Fruit fly (Drosophila melanogaster): ENCODE measurements around the gene mip130.

mip130 gene

DNA sequence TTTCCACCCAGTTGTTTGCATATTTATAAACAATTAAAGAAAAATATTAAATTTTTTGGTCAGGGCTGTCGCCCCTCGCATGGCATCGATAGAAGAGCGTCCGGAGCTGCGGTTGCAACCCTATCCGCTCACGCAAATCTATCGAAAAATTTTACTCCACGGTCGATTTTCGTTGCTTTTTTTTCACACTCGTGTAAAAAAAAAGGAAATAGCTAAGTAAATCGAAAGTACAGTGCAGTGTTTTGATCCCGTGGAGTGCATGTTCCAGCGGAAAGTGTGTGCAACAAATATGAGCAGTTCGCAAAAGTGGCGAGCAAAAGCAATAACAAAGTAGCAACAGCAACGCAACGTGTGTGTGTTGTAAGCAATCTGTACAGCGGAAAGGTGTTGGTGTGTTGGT is 718 bp downstream of the mip130 start, which contains the start of the genes Edem1 and Rbcn-3B (continued):
- no peak for TF ChIP-seq CTCF (GFP tag; optimal IDR thresholded peaks at IDR 0.05)
- no peak for TF ChIP-seq CG11398 (GFP tag; optimal IDR thresholded peaks at IDR 0.05)
- peak; percentile 34; the same call in 2 of the 3 replicates for TF ChIP-seq CG34224 (GFP tag; IDR thresholded peaks at IDR 0.05; ENCODE audit: partially characterized antibody)
- TF ChIP-seq bowl (GFP tag; IDR thresholded peaks at IDR 0.05), result no peak
- peak; percentile 16 for TF ChIP-seq lab (GFP tag; optimal IDR thresholded peaks at IDR 0.05)
- TF ChIP-seq Mad (GFP tag; optimal IDR thresholded peaks at IDR 0.05), result no peak
- no peak for TF ChIP-seq Hsf (GFP tag; optimal IDR thresholded peaks at IDR 0.05)
- no peak for TF ChIP-seq gfzf (GFP tag; optimal IDR thresholded peaks at IDR 0.05)
- no peak for TF ChIP-seq CG13296 (GFP tag; optimal IDR thresholded peaks at IDR 0.05)
- no peak for TF ChIP-seq her (GFP tag; optimal IDR thresholded peaks at IDR 0.05)
- TF ChIP-seq CG11085 (GFP tag; IDR thresholded peaks at IDR 0.05), result no peak
- peak; percentile 61 for TF ChIP-seq Med (GFP tag)
- no peak for TF ChIP-seq Hr3 (GFP tag; optimal IDR thresholded peaks at IDR 0.05)
- peak; percentile 40; the same call in 1 of the 3 replicates for TF ChIP-seq vnd (GFP tag; IDR thresholded peaks at IDR 0.05; ENCODE audit: partially characterized antibody)
- no peak for TF ChIP-seq TFAM (GFP tag; optimal IDR thresholded peaks at IDR 0.05)
- TF ChIP-seq CG11723 (GFP tag; optimal IDR thresholded peaks at IDR 0.05), result no peak

dm6 chrX:1909533-1909932 is 1.5 kb downstream of the mip130 start:
- TF ChIP-seq Sox100B (GFP tag; optimal IDR thresholded peaks at IDR 0.05) (no peak), Med (GFP tag) (peak; percentile 10), CG32532 (GFP tag; IDR thresholded peaks at IDR 0.05) (0 out of 2 replicates have a peak, but pooled peaks have one; percentile 16), CG17829 (tag; optimal IDR thresholded peaks at IDR 0.05) (no peak), row (GFP tag; IDR thresholded peaks at IDR 0.05) (peak; percentile 19; the same call in 2 of the 3 replicates), sens-2 (GFP tag; IDR thresholded peaks at IDR 0.05) (no peak), Pdp1 (GFP tag; optimal IDR thresholded peaks at IDR 0.05) (peak in 1 of 2 experiments; percentile 86), grau (tag; optimal IDR thresholded peaks at IDR 0.05) (peak; percentile 81), trh (GFP tag; optimal IDR thresholded peaks at IDR 0.05) (no peak)

DNA sequence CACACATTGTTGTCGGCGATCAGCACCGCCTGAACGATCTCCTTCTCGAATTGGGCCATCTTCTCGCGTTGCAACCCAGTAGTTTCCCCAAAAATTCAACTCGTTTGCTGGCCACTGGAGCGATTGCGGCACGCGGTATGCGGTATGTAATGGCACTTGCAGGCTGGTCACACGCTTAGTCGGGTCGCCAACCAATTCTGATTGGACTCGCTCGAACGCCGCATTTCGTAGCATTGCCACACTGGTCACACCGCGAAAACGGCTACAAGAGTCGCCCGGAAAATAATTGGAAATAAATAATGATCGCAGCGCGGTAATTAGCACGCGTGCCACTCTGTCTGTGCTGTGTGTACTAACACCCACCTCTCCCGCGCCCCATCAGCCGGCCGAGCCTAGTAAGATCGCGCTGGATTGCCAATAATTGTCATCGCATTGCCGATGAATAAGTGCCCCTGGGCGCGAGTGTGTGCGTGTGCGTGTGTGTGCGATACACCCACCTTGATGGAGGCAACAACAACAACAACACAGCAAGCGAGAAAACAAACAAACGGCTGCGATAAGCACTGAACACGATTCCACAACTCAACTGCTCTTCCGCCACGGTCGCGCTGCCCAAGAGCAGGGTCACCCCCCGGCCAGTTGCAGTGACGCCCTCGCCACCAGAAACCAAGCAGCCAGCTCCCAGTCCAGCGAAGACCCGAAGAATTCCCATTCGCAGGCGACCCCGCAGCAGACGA is 14.9 kb downstream of the mip130 start, which contains the start of the genes eIF2Bepsilon and Ocrl:
Gene eIF2Bepsilon, minus strand, starts transcription at position 110 of the 737 bp plus-strand sequence.
Gene Ocrl, plus strand, starts transcription at position 217 of the 737 bp plus-strand sequence.
- TF ChIP-seq phol (tag; optimal IDR thresholded peaks at IDR 0.05), result peak; percentile 49
- TF ChIP-seq HLHmδ (GFP tag; optimal IDR thresholded peaks at IDR 0.05), result peak; percentile 70
- peak; percentile 31 for TF ChIP-seq CG9876 (GFP tag; optimal IDR thresholded peaks at IDR 0.05)
- peak; percentile 23; the same call in 1 of the 3 replicates for TF ChIP-seq row (GFP tag; IDR thresholded peaks at IDR 0.05)
- peak; percentile 83 for TF ChIP-seq CG15514 (GFP tag; optimal IDR thresholded peaks at IDR 0.05)
- peak; percentile 55; the same call in 1 of the 3 replicates for TF ChIP-seq Opbp (GFP tag; IDR thresholded peaks at IDR 0.05; ENCODE audit: partially characterized antibody)
- TF ChIP-seq CG4617 (GFP tag; optimal IDR thresholded peaks at IDR 0.05; ENCODE audit: borderline replicate concordance), result peak; percentile 92
- no peak for TF ChIP-seq eve (GFP tag; optimal IDR thresholded peaks at IDR 0.05)
- no peak for TF ChIP-seq unpg (GFP tag; optimal IDR thresholded peaks at IDR 0.05)
- TF ChIP-seq ci (GFP tag; IDR thresholded peaks at IDR 0.05), result peak; percentile 30; the same call in 1 of the 3 replicates
- peak; percentile 67 for TF ChIP-seq CG3847 (GFP tag; IDR thresholded peaks at IDR 0.05)
- no peak for TF ChIP-seq CG13424 (tag; optimal IDR thresholded peaks at IDR 0.05)
- TF ChIP-seq CG9797 (GFP tag; optimal IDR thresholded peaks at IDR 0.05), result peak; percentile 97
- TF ChIP-seq Med (GFP tag), result peak; percentile 62
- peak; percentile 50 for TF ChIP-seq Dref (GFP tag; IDR thresholded peaks at IDR 0.05)
- peak in 1 of 2 experiments; percentile 35 for TF ChIP-seq crp (GFP tag; optimal IDR thresholded peaks at IDR 0.05)
- TF ChIP-seq gfzf (GFP tag; optimal IDR thresholded peaks at IDR 0.05), result peak; percentile 99
- TF ChIP-seq p53 (GFP tag; optimal IDR thresholded peaks at IDR 0.05), result peak; percentile 6
- peak; percentile 77 for TF ChIP-seq Sin3A (optimal IDR thresholded peaks at IDR 0.05)
- no peak for TF ChIP-seq klu (GFP tag; IDR thresholded peaks at IDR 0.05)
- peak; percentile 93 for TF ChIP-seq Elba2 (GFP tag; optimal IDR thresholded peaks at IDR 0.05)
- peak; percentile 12 for TF ChIP-seq CG12219 (GFP tag; optimal IDR thresholded peaks at IDR 0.05)
- no peak for TF ChIP-seq Antp (GFP tag; optimal IDR thresholded peaks at IDR 0.05)
- peak; percentile 66 for TF ChIP-seq CG2116 (GFP tag; optimal IDR thresholded peaks at IDR 0.05)
- peak; percentile 38 for TF ChIP-seq kah (GFP tag; optimal IDR thresholded peaks at IDR 0.05)
- no peak for TF ChIP-seq CG7271 (tag; optimal IDR thresholded peaks at IDR 0.05)
